1 fruit fly cellular context compared by ENCODE assay signal in genomic region chr3L:9466595-9466994, dm6.
TF ChIP-seq lines count a peak whose summit lies in the region.

No protein-coding gene starts in this region.

TF ChIP-seq in whole organism, embryonic, 481 proteins besides CTCF, POLR2A, EP300 and RAD21 (continued from another document):
- TF ChIP-seq fru (optimal IDR thresholded peaks at IDR 0.05; lab: Kevin White, UChicago): no peak
- peak; percentile 73 for TF ChIP-seq sens (GFP tag; lab: Kevin White, UChicago)
- TF ChIP-seq Asciz (GFP tag; optimal IDR thresholded peaks at IDR 0.05; lab: Kevin White, UChicago): peak; percentile 7
- TF ChIP-seq lilli (GFP tag; optimal IDR thresholded peaks at IDR 0.05; lab: Kevin White, UChicago): peak; percentile 29
- no peak for TF ChIP-seq CG12155 (GFP tag; optimal IDR thresholded peaks at IDR 0.05; lab: Kevin White, UChicago)
- TF ChIP-seq CG14667 (GFP tag; IDR thresholded peaks at IDR 0.05; lab: Robert Waterston, UW): no peak
- TF ChIP-seq Sox100B (GFP tag; optimal IDR thresholded peaks at IDR 0.05; lab: Kevin White, UChicago): peak; percentile 15
- TF ChIP-seq CG34376 (GFP tag; optimal IDR thresholded peaks at IDR 0.05; lab: Kevin White, UChicago): peak; percentile 37
- no peak for TF ChIP-seq jigr1 (GFP tag; IDR thresholded peaks at IDR 0.05; lab: Robert Waterston, UW)
- peak; percentile 39 for TF ChIP-seq phol (tag; optimal IDR thresholded peaks at IDR 0.05; lab: Kevin White, UChicago)
- TF ChIP-seq CG6689 (GFP tag; IDR thresholded peaks at IDR 0.05; lab: Robert Waterston, UW): peak; percentile 28; the same call in 1 of the 2 replicates
- TF ChIP-seq CG1602 (GFP tag; optimal IDR thresholded peaks at IDR 0.05; lab: Kevin White, UChicago): peak; percentile 4
- peak; percentile 17 for TF ChIP-seq Ssrp (tag; optimal IDR thresholded peaks at IDR 0.05; lab: Kevin White, UChicago)
- peak; percentile 47 for TF ChIP-seq CG2120 (GFP tag; optimal IDR thresholded peaks at IDR 0.05; lab: Kevin White, UChicago)
- peak; percentile 57 for TF ChIP-seq CG7839 (tag; optimal IDR thresholded peaks at IDR 0.05; lab: Kevin White, UChicago)
- TF ChIP-seq Hr51 (GFP tag; optimal IDR thresholded peaks at IDR 0.05; lab: Kevin White, UChicago): peak in 1 of 2 experiments; percentile 43
- TF ChIP-seq CG4328 (GFP tag; optimal IDR thresholded peaks at IDR 0.05; lab: Kevin White, UChicago): no peak
- TF ChIP-seq Atf3 (GFP tag; optimal IDR thresholded peaks at IDR 0.05; lab: Kevin White, UChicago): no peak
- peak; percentile 3 for TF ChIP-seq bcd (GFP tag; optimal IDR thresholded peaks at IDR 0.05; lab: Kevin White, UChicago)
- no peak for TF ChIP-seq CG17568 (GFP tag; optimal IDR thresholded peaks at IDR 0.05; lab: Kevin White, UChicago)
- TF ChIP-seq CG4617 (GFP tag; optimal IDR thresholded peaks at IDR 0.05; lab: Kevin White, UChicago; ENCODE audit: borderline replicate concordance): no peak
- peak; percentile 54 for TF ChIP-seq Hand (GFP tag; optimal IDR thresholded peaks at IDR 0.05; lab: Kevin White, UChicago)
- TF ChIP-seq CG11504 (tag; optimal IDR thresholded peaks at IDR 0.05; lab: Kevin White, UChicago): peak; percentile 69
- no peak for TF ChIP-seq CG1832 (GFP tag; optimal IDR thresholded peaks at IDR 0.05; lab: Kevin White, UChicago)
- peak; percentile 59 for TF ChIP-seq CG13424 (tag; optimal IDR thresholded peaks at IDR 0.05; lab: Kevin White, UChicago)
- peak; percentile 52 for TF ChIP-seq lab (GFP tag; optimal IDR thresholded peaks at IDR 0.05; lab: Kevin White, UChicago)
- peak; percentile 26 for TF ChIP-seq CG15269 (tag; optimal IDR thresholded peaks at IDR 0.05; lab: Kevin White, UChicago)
- TF ChIP-seq sima (GFP tag; optimal IDR thresholded peaks at IDR 0.05; lab: Kevin White, UChicago): no peak
- TF ChIP-seq NK7.1 (GFP tag; optimal IDR thresholded peaks at IDR 0.05; lab: Kevin White, UChicago): no peak
- TF ChIP-seq prd (optimal IDR thresholded peaks at IDR 0.05; lab: Kevin White, UChicago): no peak
- TF ChIP-seq prd (GFP tag; IDR thresholded peaks at IDR 0.05; lab: Robert Waterston, UW): 0 out of 3 replicates have a peak, but pooled peaks have one; percentile 10
- TF ChIP-seq D19A (tag; optimal IDR thresholded peaks at IDR 0.05; lab: Kevin White, UChicago): peak; percentile 0
- TF ChIP-seq CG10267 (tag; optimal IDR thresholded peaks at IDR 0.05; lab: Kevin White, UChicago): peak; percentile 1
- TF ChIP-seq org-1 (GFP tag; optimal IDR thresholded peaks at IDR 0.05; lab: Kevin White, UChicago): peak; percentile 18
- no peak for TF ChIP-seq CG42726 (GFP tag; IDR thresholded peaks at IDR 0.05; lab: Robert Waterston, UW; ENCODE audit: partially characterized antibody)
- no peak for TF ChIP-seq CG6654 (GFP tag; optimal IDR thresholded peaks at IDR 0.05; lab: Kevin White, UChicago)
- peak; percentile 12 for TF ChIP-seq CG4424 (GFP tag; optimal IDR thresholded peaks at IDR 0.05; lab: Kevin White, UChicago)
- peak; percentile 17 for TF ChIP-seq PHDP (tag; optimal IDR thresholded peaks at IDR 0.05; lab: Kevin White, UChicago)
- no peak for TF ChIP-seq CG3407 (GFP tag; optimal IDR thresholded peaks at IDR 0.05; lab: Kevin White, UChicago)
- peak; percentile 88 for TF ChIP-seq grau (tag; optimal IDR thresholded peaks at IDR 0.05; lab: Kevin White, UChicago)
- TF ChIP-seq Hmr (GFP tag; optimal IDR thresholded peaks at IDR 0.05; lab: Kevin White, UChicago): peak; percentile 32
- TF ChIP-seq Neu2 (GFP tag; optimal IDR thresholded peaks at IDR 0.05; lab: Kevin White, UChicago; ENCODE audit: borderline replicate concordance): no peak
- TF ChIP-seq CG31441 (GFP tag; IDR thresholded peaks at IDR 0.05; lab: Robert Waterston, UW): peak; percentile 51; the same call in 1 of the 2 replicates
- peak; percentile 40 for TF ChIP-seq CG9727 (GFP tag; optimal IDR thresholded peaks at IDR 0.05; lab: Kevin White, UChicago)
- TF ChIP-seq nmo (GFP tag; optimal IDR thresholded peaks at IDR 0.05; lab: Kevin White, UChicago): peak; percentile 35
- TF ChIP-seq Dek (tag; optimal IDR thresholded peaks at IDR 0.05; lab: Kevin White, UChicago): peak; percentile 19
- TF ChIP-seq Fer1 (GFP tag; optimal IDR thresholded peaks at IDR 0.05; lab: Kevin White, UChicago): peak; percentile 42
- peak; percentile 4 for TF ChIP-seq CG17359 (tag; optimal IDR thresholded peaks at IDR 0.05; lab: Kevin White, UChicago)
- TF ChIP-seq CG1233 (GFP tag; optimal IDR thresholded peaks at IDR 0.05; lab: Kevin White, UChicago): peak; percentile 31
- TF ChIP-seq unpg (GFP tag; optimal IDR thresholded peaks at IDR 0.05; lab: Kevin White, UChicago): peak; percentile 27
- peak; percentile 64 for TF ChIP-seq gem (tag; optimal IDR thresholded peaks at IDR 0.05; lab: Kevin White, UChicago)
- TF ChIP-seq CG5180 (GFP tag; optimal IDR thresholded peaks at IDR 0.05; lab: Kevin White, UChicago): peak; percentile 12
- peak; percentile 26 for TF ChIP-seq CG18619 (GFP tag; optimal IDR thresholded peaks at IDR 0.05; lab: Kevin White, UChicago)
- TF ChIP-seq Ada2b (GFP tag; IDR thresholded peaks at IDR 0.05; lab: Robert Waterston, UW): no peak
- TF ChIP-seq ap (GFP tag; IDR thresholded peaks at IDR 0.05; lab: Robert Waterston, UW): no peak
- TF ChIP-seq CG6272 (GFP tag; IDR thresholded peaks at IDR 0.05; lab: Robert Waterston, UW): no peak
- peak; percentile 57 for TF ChIP-seq CG10209 (GFP tag; optimal IDR thresholded peaks at IDR 0.05; lab: Kevin White, UChicago)
- peak; percentile 25 for TF ChIP-seq pho (GFP tag; optimal IDR thresholded peaks at IDR 0.05; lab: Kevin White, UChicago)
- peak; percentile 16 for TF ChIP-seq sug (tag; optimal IDR thresholded peaks at IDR 0.05; lab: Kevin White, UChicago)
- peak; percentile 41 for TF ChIP-seq Meics (GFP tag; optimal IDR thresholded peaks at IDR 0.05; lab: Kevin White, UChicago)
- TF ChIP-seq CG10147 (GFP tag; optimal IDR thresholded peaks at IDR 0.05; lab: Kevin White, UChicago): peak; percentile 34
- peak; percentile 56 for TF ChIP-seq CG12391 (tag; optimal IDR thresholded peaks at IDR 0.05; lab: Kevin White, UChicago)
- peak; percentile 15 for TF ChIP-seq az2 (GFP tag; optimal IDR thresholded peaks at IDR 0.05; lab: Kevin White, UChicago)
- no peak for TF ChIP-seq CG1529 (GFP tag; optimal IDR thresholded peaks at IDR 0.05; lab: Kevin White, UChicago)
- TF ChIP-seq CG10543 (GFP tag; optimal IDR thresholded peaks at IDR 0.05; lab: Kevin White, UChicago): peak; percentile 40
- TF ChIP-seq CG18599 (GFP tag; optimal IDR thresholded peaks at IDR 0.05; lab: Kevin White, UChicago): peak; percentile 58
- TF ChIP-seq CG14050 (GFP tag; IDR thresholded peaks at IDR 0.05; lab: Robert Waterston, UW): no peak
- peak; percentile 55 for TF ChIP-seq Med (GFP tag; lab: Kevin White, UChicago)
- TF ChIP-seq z (GFP tag; IDR thresholded peaks at IDR 0.05; lab: Robert Waterston, UW): no peak
- peak in 1 of 2 experiments; percentile 14 for TF ChIP-seq Eip74EF (GFP tag; optimal IDR thresholded peaks at IDR 0.05; lab: Kevin White, UChicago)
- TF ChIP-seq Ptx1 (GFP tag; IDR thresholded peaks at IDR 0.05; lab: Robert Waterston, UW): 0 out of 2 replicates have a peak, but pooled peaks have one; percentile 23
- no peak for TF ChIP-seq psq (GFP tag; optimal IDR thresholded peaks at IDR 0.05; lab: Kevin White, UChicago)
- TF ChIP-seq CG6765 (GFP tag; optimal IDR thresholded peaks at IDR 0.05; lab: Kevin White, UChicago): peak; percentile 29
- TF ChIP-seq CG7556 (GFP tag; optimal IDR thresholded peaks at IDR 0.05; lab: Kevin White, UChicago): peak; percentile 74
- TF ChIP-seq Xbp1 (GFP tag; optimal IDR thresholded peaks at IDR 0.05; lab: Kevin White, UChicago): peak; percentile 11
- TF ChIP-seq CG2712 (tag; optimal IDR thresholded peaks at IDR 0.05; lab: Kevin White, UChicago): peak; percentile 37
- TF ChIP-seq CG9437 (GFP tag; optimal IDR thresholded peaks at IDR 0.05; lab: Kevin White, UChicago): peak; percentile 10
- TF ChIP-seq Sox102F (GFP tag; optimal IDR thresholded peaks at IDR 0.05; lab: Kevin White, UChicago): peak; percentile 38
- peak; percentile 38 for TF ChIP-seq CG3281 (GFP tag; optimal IDR thresholded peaks at IDR 0.05; lab: Kevin White, UChicago)
- TF ChIP-seq row (GFP tag; IDR thresholded peaks at IDR 0.05; lab: Robert Waterston, UW): peak; percentile 51; the same call in 2 of the 3 replicates
- no peak for TF ChIP-seq jumu (GFP tag; optimal IDR thresholded peaks at IDR 0.05; lab: Kevin White, UChicago)
- peak; percentile 48 for TF ChIP-seq Oli (tag; optimal IDR thresholded peaks at IDR 0.05; lab: Kevin White, UChicago)
- TF ChIP-seq CG15601 (tag; optimal IDR thresholded peaks at IDR 0.05; lab: Kevin White, UChicago): peak; percentile 10
- no peak for TF ChIP-seq H2.0 (GFP tag; IDR thresholded peaks at IDR 0.05; lab: Robert Waterston, UW)
- TF ChIP-seq cwo (GFP tag; optimal IDR thresholded peaks at IDR 0.05; lab: Kevin White, UChicago): peak; percentile 29
- peak; percentile 17 for TF ChIP-seq CoRest (tag; optimal IDR thresholded peaks at IDR 0.05; lab: Kevin White, UChicago)
- peak; percentile 60 for TF ChIP-seq dmrt99B (tag; optimal IDR thresholded peaks at IDR 0.05; lab: Kevin White, UChicago)
- peak; percentile 7 for TF ChIP-seq tio (GFP tag; optimal IDR thresholded peaks at IDR 0.05; lab: Kevin White, UChicago)
- TF ChIP-seq CG13296 (GFP tag; optimal IDR thresholded peaks at IDR 0.05; lab: Kevin White, UChicago): peak; percentile 22
